Worm (Caenorhabditis elegans) whole organism, late embryonic: ENCODE results near the gene nuo-1.
"Not testable (repeated sequence)": the region's sequence is repeated elsewhere in the genome, so short reads cannot be mapped to it uniquely, and the experiment has no call there.

Source experiments
- ahr-1 ChIP-seq: sonication (generic microtip); optimal IDR thresholded peaks from 2 replicates; lab custom pipeline; 2016; ENCODE audit warnings: missing genetic modification characterization, missing compliant biosample characterization
- ama-1 ChIP-seq: fragments of 150-350 bp; optimal IDR thresholded peaks from 2 replicates; lab custom pipeline; 2014
- ceh-14 ChIP-seq: sonication (generic microtip); optimal IDR thresholded peaks from 2 replicates; lab custom pipeline; 2016; ENCODE audit warnings: missing genotype, missing genetic modification characterization, missing compliant biosample characterization
- ceh-19 ChIP-seq: fragments of 200-800 bp; sonication (Bioruptor generic); optimal IDR thresholded peaks from 2 replicates; lab custom pipeline; 2018; ENCODE audit warnings: mild to moderate bottlenecking, missing genetic modification characterization, missing compliant biosample characterization
- ceh-22 ChIP-seq: sonication (generic microtip); optimal IDR thresholded peaks from 2 replicates; lab custom pipeline; 2017; ENCODE audit warnings: missing biosample characterization, missing genetic modification characterization
- ceh-24 ChIP-seq: sonication (generic microtip); optimal IDR thresholded peaks from 2 replicates; lab custom pipeline; 2016; ENCODE audit warnings: mild to moderate bottlenecking, missing genetic modification characterization, missing compliant biosample characterization
- ceh-30 ChIP-seq: fragments of 150-350 bp; optimal IDR thresholded peaks from 2 replicates; lab custom pipeline; 2014; ENCODE audit warnings: missing biosample characterization, missing genetic modification characterization
- ceh-31 ChIP-seq: sonication (generic microtip); optimal IDR thresholded peaks from 2 replicates; lab custom pipeline; 2016; ENCODE audit warnings: missing genetic modification characterization, missing compliant biosample characterization
- ceh-45 ChIP-seq: fragments of 200-800 bp; sonication (Bioruptor generic); IDR thresholded peaks from 2 replicates; pipeline ENCODE4 v1.3.6; 2022; ENCODE audit warnings: missing genetic modification reagents, missing genetic modification characterization, missing compliant biosample characterization
- ceh-9 ChIP-seq: sonication (generic microtip); optimal IDR thresholded peaks from 2 replicates; lab custom pipeline; 2016; ENCODE audit warnings: mild to moderate bottlenecking, missing genetic modification characterization, inconsistent platforms, missing compliant biosample characterization
- fax-1 ChIP-seq: sonication (generic microtip); optimal IDR thresholded peaks from 2 replicates; lab custom pipeline; 2016; ENCODE audit warnings: missing genotype, missing genetic modification characterization, missing compliant biosample characterization
- fkh-10 ChIP-seq: fragments of 150-350 bp; optimal IDR thresholded peaks from 2 replicates; lab custom pipeline; 2014; ENCODE audit warnings: missing biosample characterization, missing genetic modification reagents, missing genetic modification characterization
- hlh-13 ChIP-seq: fragments of 200-800 bp; sonication (Bioruptor generic); optimal IDR thresholded peaks from 2 replicates; lab custom pipeline; 2018; ENCODE audit warnings: mild to moderate bottlenecking, missing genetic modification characterization, missing compliant biosample characterization
- madf-2 ChIP-seq: sonication (generic microtip); optimal IDR thresholded peaks from 2 replicates; lab custom pipeline; 2017; ENCODE audit warnings: missing genetic modification characterization, missing compliant biosample characterization
- nfya-1 ChIP-seq: sonication (generic microtip); optimal IDR thresholded peaks from 2 replicates; lab custom pipeline; 2017; ENCODE audit warnings: missing genetic modification characterization, mild to moderate bottlenecking, missing compliant biosample characterization, antibody characterized with exemption, moderate library complexity
- nhr-11 ChIP-seq: fragments of 150-350 bp; optimal IDR thresholded peaks from 2 replicates; lab custom pipeline; 2014; ENCODE audit warnings: missing biosample characterization, missing genetic modification characterization
- nhr-232 ChIP-seq: sonication (generic microtip); optimal IDR thresholded peaks from 2 replicates; lab custom pipeline; 2016; ENCODE audit warnings: missing genetic modification characterization, missing compliant biosample characterization
- odd-2 ChIP-seq: sonication (generic microtip); optimal IDR thresholded peaks from 2 replicates; lab custom pipeline; 2017; ENCODE audit warnings: antibody characterized with exemption, mild to moderate bottlenecking, missing genetic modification characterization, missing compliant biosample characterization
- pat-9 ChIP-seq: fragments of 200-800 bp; sonication (Bioruptor generic); optimal IDR thresholded peaks from 2 replicates; lab custom pipeline; 2018; ENCODE audit warnings: mild to moderate bottlenecking, missing genetic modification characterization, moderate library complexity, missing compliant biosample characterization
- pax-1 ChIP-seq: fragments of 150-350 bp; optimal IDR thresholded peaks from 2 replicates; lab custom pipeline; 2014; ENCODE audit warnings: missing biosample characterization, missing genetic modification characterization
- pros-1 ChIP-seq: fragments of 150-350 bp; optimal IDR thresholded peaks from 2 replicates; lab custom pipeline; 2014; ENCODE audit warnings: missing biosample characterization, missing genetic modification reagents, missing genetic modification characterization
- ref-2 ChIP-seq: sonication (generic microtip); optimal IDR thresholded peaks from 2 replicates; lab custom pipeline; 2016; ENCODE audit warnings: missing genetic modification characterization, missing compliant biosample characterization
- rnt-1 ChIP-seq: sonication (generic microtip); optimal IDR thresholded peaks from 2 replicates; lab custom pipeline; 2016; ENCODE audit warnings: missing genetic modification characterization, missing compliant biosample characterization
- sox-4 ChIP-seq: sonication (generic microtip); optimal IDR thresholded peaks from 2 replicates; lab custom pipeline; 2017; ENCODE audit warnings: mild to moderate bottlenecking, missing genetic modification characterization, inconsistent platforms, missing compliant biosample characterization
- tbx-2 ChIP-seq: sonication (generic microtip); optimal IDR thresholded peaks from 2 replicates; lab custom pipeline; 2016; ENCODE audit warnings: missing genetic modification characterization, missing compliant biosample characterization
- ttx-3 ChIP-seq: sonication (generic microtip); optimal IDR thresholded peaks from 2 replicates; lab custom pipeline; 2016; ENCODE audit warnings: missing genetic modification reagents, missing genetic modification characterization, missing compliant biosample characterization
- unc-42 ChIP-seq: sonication (generic microtip); optimal IDR thresholded peaks from 2 replicates; lab custom pipeline; 2016; ENCODE audit warnings: missing genotype, missing genetic modification characterization, missing compliant biosample characterization
- unc-55 ChIP-seq: sonication (generic microtip); optimal IDR thresholded peaks from 2 replicates; lab custom pipeline; 2017; ENCODE audit warnings: missing biosample characterization, missing genetic modification reagents, missing genetic modification characterization
- unc-86 ChIP-seq: sonication (generic microtip); optimal IDR thresholded peaks from 2 replicates; lab custom pipeline; 2016; ENCODE audit warnings: missing genetic modification characterization, missing compliant biosample characterization
- zip-5 ChIP-seq: sonication (generic microtip); optimal IDR thresholded peaks from 2 replicates; lab custom pipeline; 2016; ENCODE audit warnings: missing genetic modification characterization, missing compliant biosample characterization
- ztf-16 ChIP-seq: sonication (generic microtip); optimal IDR thresholded peaks from 2 replicates; lab custom pipeline; 2017; ENCODE audit warnings: missing genetic modification characterization, missing compliant biosample characterization

nuo-1 gene

DNA sequence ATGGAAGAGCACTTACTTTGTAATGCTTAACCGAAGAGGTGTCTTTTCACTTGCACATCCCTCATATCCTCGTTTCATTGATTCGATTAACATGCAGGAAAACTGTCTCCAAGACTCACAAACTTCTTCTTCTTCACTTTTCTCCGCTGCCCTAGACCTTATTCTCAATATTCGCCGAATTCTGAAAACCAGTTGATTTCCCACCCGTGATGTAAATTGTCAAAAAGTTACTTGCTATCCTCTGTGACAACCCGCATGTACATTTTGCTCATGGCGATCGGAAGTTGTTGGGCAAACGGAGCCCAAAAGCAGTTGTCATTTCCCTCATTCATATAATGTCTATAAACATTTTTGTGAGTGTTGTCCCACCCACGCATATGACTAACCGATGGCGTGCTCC is 12.8 kb downstream of the nuo-1 start:
- TF ChIP-seq odd-2 (no peak), fax-1 (tag; lab: Kevin White, UChicago) (no peak), pax-1 (tag; lab: Kevin White, UChicago) (no peak), ceh-24 (tag; lab: Kevin White, UChicago) (no peak), ttx-3 (tag; lab: Kevin White, UChicago) (no peak), sox-4 (tag; lab: Kevin White, UChicago) (no peak), pat-9 (tag; lab: Kevin White, UChicago) (no peak), tbx-2 (tag; lab: Kevin White, UChicago) (no peak), ahr-1 (no peak)

DNA sequence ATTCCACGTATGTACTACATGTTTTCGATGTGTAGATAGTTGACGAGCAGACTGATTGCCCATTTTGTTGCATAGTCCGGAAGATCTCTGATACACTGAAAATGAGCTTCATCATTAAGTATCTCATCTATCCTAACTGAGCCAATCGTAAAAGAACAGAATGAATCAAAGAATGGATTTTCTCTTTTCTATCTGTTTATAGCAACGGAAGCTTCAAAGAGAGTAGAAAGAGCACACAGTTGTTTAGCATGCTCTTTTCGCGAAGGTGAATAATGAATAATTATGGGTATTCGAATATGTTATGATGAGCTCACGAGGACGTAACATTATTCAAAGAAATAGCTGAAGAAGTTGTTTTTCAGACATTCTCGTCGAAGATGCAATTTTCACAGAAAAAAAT is 13.5 kb downstream of the nuo-1 start, which contains the start of gene glb-4:
Gene glb-4, minus strand, starts transcription at position 101 of the 400 bp plus-strand sequence.
- TF ChIP-seq zip-5 (no peak), ref-2 (tag; lab: Kevin White, UChicago) (no peak)

DNA sequence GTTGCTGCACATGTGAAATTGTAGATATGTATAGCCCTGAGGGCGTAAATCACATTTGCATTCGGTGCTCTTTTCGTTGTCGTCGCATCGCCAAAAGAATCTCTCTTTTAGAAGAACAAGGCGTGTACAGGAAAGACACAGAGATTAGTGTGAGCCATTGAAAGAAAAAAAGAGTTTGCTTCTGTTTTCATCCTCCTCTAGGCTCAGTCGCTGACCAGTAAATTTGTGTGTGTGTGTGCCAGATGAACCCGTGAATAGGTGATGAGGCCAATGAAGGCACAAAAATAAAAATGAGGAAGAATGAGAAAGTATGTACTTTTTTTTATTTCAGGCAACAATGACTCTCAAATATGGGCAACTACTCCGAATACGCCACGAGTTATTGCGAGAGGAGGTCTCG is 14.8 kb downstream of the nuo-1 start, which contains the start of gene mat-2:
Gene mat-2, plus strand, starts transcription at position 301 of the 400 bp plus-strand sequence.
- no peak for TF ChIP-seq madf-2
- TF ChIP-seq, all 69 proteins: peak for 0

DNA sequence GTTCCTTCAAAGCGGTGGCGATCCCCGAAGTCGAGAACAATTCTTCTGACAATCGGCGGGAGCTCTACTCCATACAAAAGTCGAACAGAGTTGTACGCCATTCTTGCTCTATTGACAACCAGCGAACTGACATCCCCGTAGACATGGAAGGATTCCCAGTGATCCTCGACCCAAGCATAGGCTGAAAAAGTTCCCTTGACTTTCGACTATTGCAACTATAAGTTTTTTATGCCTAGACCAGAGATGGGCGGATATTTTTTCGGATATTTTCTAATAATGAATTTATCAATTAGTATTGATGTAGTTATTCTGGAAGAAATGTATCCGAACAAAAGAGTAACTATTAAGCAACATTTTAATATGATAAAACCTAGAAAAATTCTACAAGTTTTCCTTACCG is 24.2 kb downstream of the nuo-1 start, which contains the start of gene W10C6.2:
Gene W10C6.2, minus strand, starts transcription at position 101 of the 400 bp plus-strand sequence.
- not testable (repeated sequence) for TF ChIP-seq tbx-2 (tag; lab: Kevin White, UChicago); ceh-9; nhr-232

DNA sequence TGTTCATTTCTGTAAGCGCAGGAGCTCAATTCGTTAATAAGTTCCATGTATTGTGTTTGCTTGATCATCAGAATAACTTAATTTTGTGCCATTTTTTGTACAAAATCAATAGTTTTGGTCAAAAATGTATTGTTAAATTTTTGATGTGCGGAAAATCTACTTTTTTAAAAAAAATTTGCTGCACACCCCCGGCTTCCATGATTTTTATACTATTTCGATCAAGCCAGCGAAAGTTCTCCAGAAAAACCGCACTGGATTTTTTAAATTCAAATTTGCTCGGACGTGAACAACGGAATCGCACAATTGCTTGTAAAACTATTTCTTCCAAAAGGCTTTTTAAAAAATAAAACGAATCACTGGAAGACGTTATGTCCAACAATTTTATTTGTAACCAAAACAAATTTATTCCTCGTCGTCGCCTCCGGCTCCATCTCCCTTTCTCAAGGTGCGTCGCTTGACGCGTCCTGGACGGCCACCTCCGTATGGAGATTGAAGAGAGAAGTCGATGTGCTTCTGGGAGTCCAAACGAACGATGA is 27.5 kb downstream of the nuo-1 start:
- TF ChIP-seq nfya-1 (no peak), hlh-13 (GFP tag; lab: Kevin White, UChicago) (no peak), ceh-14 (no peak), ceh-30 (tag; lab: Kevin White, UChicago) (no peak), ceh-19 (GFP tag; lab: Kevin White, UChicago) (no peak), fkh-10 (no peak)

DNA sequence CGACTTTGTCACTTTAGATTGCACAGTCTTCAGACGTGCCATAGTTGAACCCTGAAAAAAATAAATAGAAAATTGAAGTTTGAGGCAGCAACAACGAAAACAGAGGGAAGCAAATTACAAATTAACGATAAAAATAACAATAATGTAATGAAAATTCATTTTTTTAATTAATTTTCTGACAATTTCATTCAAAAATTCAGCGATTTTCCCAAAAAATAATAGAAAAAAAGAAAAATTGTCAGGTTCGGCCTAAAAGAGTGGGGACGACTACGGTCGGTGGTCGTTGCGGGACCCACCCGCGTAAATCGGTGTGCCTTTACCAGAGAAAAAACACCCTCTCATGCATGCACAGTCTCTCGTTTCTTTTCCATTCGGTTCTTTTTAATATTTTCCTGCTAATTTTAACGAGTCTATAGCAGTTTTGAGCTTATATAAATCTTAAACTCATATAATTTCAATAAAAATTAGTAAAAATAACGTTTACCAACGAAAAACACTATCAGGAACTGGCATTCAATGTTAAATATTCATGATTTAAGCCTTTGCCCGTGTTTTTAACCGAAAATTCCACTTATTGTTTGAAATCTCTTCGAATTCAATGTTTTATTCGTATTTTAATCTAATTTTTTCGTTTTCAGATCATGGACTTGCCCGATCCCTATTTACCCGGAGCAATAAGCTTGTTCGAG is 28.8 kb downstream of the nuo-1 start, which contains the start of the genes rps-9 and lsm-1:
Gene rps-9, minus strand, starts transcription at position 51 of the 689 bp plus-strand sequence.
Gene lsm-1, plus strand, starts transcription at position 639 of the 689 bp plus-strand sequence.
- TF ChIP-seq ttx-3 (tag; lab: Kevin White, UChicago) (no peak), unc-55 (GFP tag; lab: Kevin White, UChicago) (peak; percentile 19), nfya-1 (peak; percentile 70)

DNA sequence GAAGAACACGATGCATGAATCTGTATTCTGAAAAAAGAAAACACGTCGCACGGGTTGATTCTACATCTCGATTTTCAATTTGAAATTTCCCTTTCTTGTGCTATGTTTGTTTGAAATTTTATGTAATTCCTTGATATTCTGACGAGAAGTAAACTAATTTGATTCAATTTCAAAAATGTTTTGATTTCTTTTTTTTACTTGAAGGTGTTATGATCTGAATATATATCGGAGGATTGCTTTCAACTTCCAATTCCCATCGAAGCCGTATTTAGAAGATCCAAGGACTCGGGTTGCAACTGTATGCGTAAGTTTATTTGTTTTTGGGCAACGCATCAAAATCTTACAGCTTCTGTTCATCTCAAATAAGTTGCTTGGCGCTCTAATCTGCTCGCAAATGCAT is 29.7 kb downstream of the nuo-1 start, which contains the start of gene F40F8.1:
Gene F40F8.1, plus strand, starts transcription at position 301 of the 400 bp plus-strand sequence.
- TF ChIP-seq madf-2 (no peak), fax-1 (tag; lab: Kevin White, UChicago) (no peak), unc-86 (tag; lab: Kevin White, UChicago) (no peak), pros-1 (tag; lab: Kevin White, UChicago) (no peak), ceh-31 (tag; lab: Kevin White, UChicago) (no peak), nhr-11 (tag; lab: Kevin White, UChicago) (no peak)

DNA sequence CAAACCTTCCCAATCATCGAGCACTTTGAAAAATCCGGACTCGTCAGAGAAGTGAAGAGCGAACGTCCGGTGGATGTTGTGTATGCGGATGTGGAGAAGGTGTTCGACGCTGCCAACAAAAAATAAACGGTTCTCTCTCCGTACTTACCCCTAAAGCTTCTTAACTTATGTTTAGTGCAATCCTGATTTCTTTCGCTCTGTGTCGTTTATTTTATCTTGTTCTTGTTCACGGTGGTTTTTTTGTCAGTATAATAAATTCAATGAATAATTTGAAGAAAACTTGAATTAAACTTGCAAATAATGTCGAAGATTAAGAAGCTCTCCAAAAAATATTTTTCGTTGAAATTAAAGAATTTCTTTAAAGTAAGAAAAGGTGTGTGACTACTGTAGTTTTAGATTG is 31.4 kb downstream of the nuo-1 start, which contains the start of gene F40F8.3:
Gene F40F8.3, plus strand, starts transcription at position 301 of the 400 bp plus-strand sequence.
- no peak for TF ChIP-seq hlh-13 (GFP tag; lab: Kevin White, UChicago)
- no peak for TF ChIP-seq fkh-10
- TF ChIP-seq ceh-22 (tag; lab: Kevin White, UChicago): no peak
- no peak for TF ChIP-seq ama-1 (lab: Kevin White, UChicago)
- TF ChIP-seq ceh-9: no peak
- no peak for TF ChIP-seq odd-2
- TF ChIP-seq ztf-16 (tag; lab: Kevin White, UChicago): no peak
- TF ChIP-seq tbx-2 (tag; lab: Kevin White, UChicago): no peak
- no peak for TF ChIP-seq ceh-45 (GFP tag; lab: Robert Waterston, UW)
- no peak for TF ChIP-seq unc-42 (tag; lab: Kevin White, UChicago)
- TF ChIP-seq pat-9 (tag; lab: Kevin White, UChicago): no peak
- no peak for TF ChIP-seq rnt-1 (tag; lab: Kevin White, UChicago)
